Fruit fly (Drosophila melanogaster) whole organism, prepupa: ENCODE data around the gene HERC2.
A peak's percentile ranks its signal among the peaks of the same experiment; 100 is the strongest.
"Not testable (repeated sequence)": the region's sequence is repeated elsewhere in the genome, so short reads cannot be mapped to it uniquely, and the experiment has no call there.

Source experiments
- CG10631 ChIP-seq: fragments of 200-800 bp; sonication (Bioruptor generic); optimal IDR thresholded peaks from 2 replicates; lab custom pipeline; 2016; ENCODE audit warnings: missing biosample characterization, missing genetic modification characterization
- CG10669 ChIP-seq: fragments of 200-800 bp; sonication (Bioruptor generic); optimal IDR thresholded peaks from 3 replicates; lab custom pipeline; 2018; ENCODE audit warnings: missing biosample characterization, mild to moderate bottlenecking, missing genetic modification characterization, moderate library complexity
- CG11294 ChIP-seq: fragments of 200-800 bp; sonication (Bioruptor generic); IDR thresholded peaks from 2 replicates; pipeline ENCODE4 v1.3.6; 2022; ENCODE audit warnings: missing biosample characterization, missing genetic modification characterization
- CG11902 ChIP-seq: fragments of 200-800 bp; sonication (Bioruptor generic); optimal IDR thresholded peaks from 3 replicates; lab custom pipeline; 2016; ENCODE audit warnings: missing biosample characterization, missing genetic modification characterization
- CG1621 ChIP-seq: fragments of 200-800 bp; sonication (Bioruptor generic); optimal IDR thresholded peaks from 3 replicates; lab custom pipeline; 2018; ENCODE audit warnings: missing biosample characterization, mild to moderate bottlenecking, missing genetic modification characterization
- CG3032 ChIP-seq: fragments of 200-800 bp; optimal IDR thresholded peaks from 2 replicates; lab custom pipeline; 2019; ENCODE audit warnings: missing biosample characterization, mild to moderate bottlenecking, missing genetic modification characterization, moderate library complexity
- CG32006 ChIP-seq: fragments of 200-800 bp; sonication (Bioruptor generic); optimal IDR thresholded peaks from 3 replicates; lab custom pipeline; 2017; ENCODE audit warnings: missing biosample characterization, mild to moderate bottlenecking, missing genetic modification characterization
- CG34406 ChIP-seq: fragments of 200-800 bp; sonication (Bioruptor generic); optimal IDR thresholded peaks from 3 replicates; lab custom pipeline; 2016; ENCODE audit warnings: missing biosample characterization, missing genetic modification characterization
- CG4318 ChIP-seq: fragments of 200-800 bp; sonication (Bioruptor generic); optimal IDR thresholded peaks from 3 replicates; lab custom pipeline; 2017; ENCODE audit warnings: missing biosample characterization, mild to moderate bottlenecking, missing genetic modification characterization
- CG6276 ChIP-seq: fragments of 200-800 bp; sonication (Bioruptor generic); optimal IDR thresholded peaks from 2 replicates; lab custom pipeline; 2017; ENCODE audit warnings: missing biosample characterization, mild to moderate bottlenecking, missing genetic modification characterization
- CG6792 ChIP-seq: fragments of 200-800 bp; sonication (Bioruptor generic); optimal IDR thresholded peaks from 3 replicates; lab custom pipeline; 2016; ENCODE audit warnings: missing biosample characterization, missing genetic modification characterization
- CG6808 ChIP-seq: fragments of 200-800 bp; sonication (Bioruptor generic); optimal IDR thresholded peaks from 3 replicates; lab custom pipeline; 2017; ENCODE audit warnings: missing biosample characterization, missing genetic modification characterization, mild to moderate bottlenecking, moderate library complexity, missing genetic modification reagents
- CG7368 ChIP-seq: fragments of 200-800 bp; sonication (Bioruptor generic); optimal IDR thresholded peaks from 3 replicates; lab custom pipeline; 2016; ENCODE audit warnings: missing biosample characterization, missing genetic modification characterization
- CG8119 ChIP-seq: fragments of 200-800 bp; sonication (Bioruptor generic); IDR thresholded peaks from 3 replicates; pipeline ENCODE4 v1.3.6; 2022; ENCODE audit warnings: missing biosample characterization, missing genetic modification characterization
- CG9139 ChIP-seq: fragments of 200-800 bp; sonication (Bioruptor generic); optimal IDR thresholded peaks from 3 replicates; lab custom pipeline; 2017; ENCODE audit warnings: missing biosample characterization, mild to moderate bottlenecking, missing genetic modification characterization
- Eip75B ChIP-seq: fragments of 200-800 bp; sonication (Bioruptor generic); optimal IDR thresholded peaks from 3 replicates; lab custom pipeline; 2016; ENCODE audit warnings: missing biosample characterization, missing genetic modification characterization
- Eip78C ChIP-seq: fragments of 200-800 bp; sonication (Bioruptor generic); peaks from one replicate; lab custom pipeline; 2016; ENCODE audit warnings: missing biosample characterization, missing genetic modification characterization
- Hr38 ChIP-seq: sonication (Bioruptor generic); optimal IDR thresholded peaks from 2 replicates; lab custom pipeline; 2016; ENCODE audit warnings: missing biosample characterization, missing genetic modification characterization
- Hr4 ChIP-seq: fragments of 200-800 bp; sonication (Bioruptor generic); optimal IDR thresholded peaks from 3 replicates; lab custom pipeline; 2016; ENCODE audit warnings: missing biosample characterization, missing genetic modification characterization
- Met ChIP-seq: fragments of 200-800 bp; sonication (Bioruptor generic); optimal IDR thresholded peaks from 3 replicates; lab custom pipeline; 2016; ENCODE audit warnings: missing biosample characterization, missing genetic modification characterization
- Sox102F ChIP-seq: fragments of 200-800 bp; sonication (Bioruptor generic); optimal IDR thresholded peaks from 2 replicates; lab custom pipeline; 2016; ENCODE audit warnings: missing biosample characterization, mild to moderate bottlenecking, missing genetic modification characterization
- Sox15 ChIP-seq: fragments of 200-800 bp; sonication (Bioruptor generic); optimal IDR thresholded peaks from 3 replicates; lab custom pipeline; 2016; ENCODE audit warnings: missing biosample characterization, missing genetic modification characterization
- achi ChIP-seq: fragments of 200-800 bp; sonication (Bioruptor generic); optimal IDR thresholded peaks from 3 replicates; lab custom pipeline; 2016; ENCODE audit warnings: missing biosample characterization, missing genetic modification characterization
- acj6 ChIP-seq: fragments of 200-800 bp; sonication (Bioruptor generic); optimal IDR thresholded peaks from 3 replicates; lab custom pipeline; 2016; ENCODE audit warnings: missing biosample characterization, missing genetic modification characterization
- cyc ChIP-seq: fragments of 200-800 bp; sonication (Bioruptor generic); optimal IDR thresholded peaks from 3 replicates; lab custom pipeline; 2016; ENCODE audit warnings: missing biosample characterization, missing genetic modification characterization
- dsx ChIP-seq: fragments of 200-800 bp; optimal IDR thresholded peaks from 3 replicates; lab custom pipeline; 2019; ENCODE audit warnings: missing biosample characterization, mild to moderate bottlenecking, missing genetic modification characterization, moderate library complexity; ENCODE audit not compliant: poor library complexity, severe bottlenecking
- eg ChIP-seq: fragments of 200-800 bp; sonication (Bioruptor generic); IDR thresholded peaks from 3 replicates; pipeline ENCODE4 v1.3.6; 2022; ENCODE audit warnings: missing biosample characterization, missing genetic modification characterization
- esn ChIP-seq: fragments of 200-800 bp; sonication (Bioruptor generic); optimal IDR thresholded peaks from 2 replicates; lab custom pipeline; 2016; ENCODE audit warnings: missing biosample characterization, mild to moderate bottlenecking, missing genetic modification characterization, moderate library complexity
- fd59A ChIP-seq: fragments of 200-800 bp; sonication (Bioruptor generic); optimal IDR thresholded peaks from 2 replicates; lab custom pipeline; 2017; ENCODE audit warnings: missing biosample characterization, mild to moderate bottlenecking, missing genetic modification characterization, missing genetic modification reagents
- fd85E ChIP-seq: fragments of 200-800 bp; sonication (Bioruptor generic); optimal IDR thresholded peaks from 3 replicates; lab custom pipeline; 2016; ENCODE audit warnings: missing biosample characterization, missing genetic modification characterization
- net ChIP-seq: fragments of 200-800 bp; sonication (Bioruptor generic); optimal IDR thresholded peaks from 3 replicates; lab custom pipeline; 2016; ENCODE audit warnings: missing biosample characterization, missing genetic modification characterization
- pdm3 ChIP-seq: fragments of 200-800 bp; sonication (Bioruptor generic); optimal IDR thresholded peaks from 3 replicates; lab custom pipeline; 2016; ENCODE audit warnings: missing biosample characterization, missing genetic modification characterization
- salr ChIP-seq, 2 experiments: fragments of 200-800 bp; sonication (Bioruptor generic); optimal IDR thresholded peaks; 3 replicates each; lab custom pipeline; 2016 to 2018; ENCODE audit warnings: missing biosample characterization in 2 of 2, missing genetic modification characterization in 2 of 2, mild to moderate bottlenecking in 1 of 2
- spab ChIP-seq: fragments of 200-800 bp; sonication (Bioruptor generic); optimal IDR thresholded peaks from 2 replicates; lab custom pipeline; 2017; ENCODE audit warnings: missing biosample characterization, mild to moderate bottlenecking, missing genetic modification characterization, missing genetic modification reagents
- ss ChIP-seq, 2 experiments: fragments of 200-800 bp; sonication (Bioruptor generic); optimal IDR thresholded peaks; 2 replicates in 1 of 2; 3 replicates in 1 of 2; lab custom pipeline; 2017 to 2018; ENCODE audit warnings: mild to moderate bottlenecking in 2 of 2, missing biosample characterization in 2 of 2, missing genetic modification characterization in 2 of 2, moderate library complexity in 1 of 2
- topi ChIP-seq: fragments of 200-800 bp; sonication (Bioruptor generic); optimal IDR thresholded peaks from 3 replicates; lab custom pipeline; 2016; ENCODE audit warnings: missing biosample characterization, missing genetic modification characterization
- vri ChIP-seq: fragments of 200-800 bp; sonication (Bioruptor generic); optimal IDR thresholded peaks from 3 replicates; lab custom pipeline; 2016; ENCODE audit warnings: missing biosample characterization, mild to moderate bottlenecking, missing genetic modification characterization

HERC2 gene

DNA sequence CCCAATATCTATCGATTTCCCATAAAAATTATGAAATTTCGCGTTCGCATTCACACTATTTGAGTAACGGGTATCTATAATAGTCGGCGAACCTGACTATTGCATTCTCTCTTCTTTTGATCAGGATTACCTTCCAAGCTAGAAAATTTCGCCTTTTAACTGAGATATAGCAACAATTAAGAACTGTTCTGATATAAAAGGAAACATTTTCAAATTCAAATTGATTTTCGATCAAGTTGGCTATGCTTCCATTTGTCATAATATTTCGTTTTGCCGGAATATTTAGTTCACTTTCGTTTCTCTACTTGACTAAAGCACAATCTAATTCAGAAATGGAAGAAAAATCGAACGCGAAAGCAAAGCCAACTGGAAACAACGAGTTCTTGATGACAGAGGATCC lies 51.9 kb downstream of the HERC2 start, which contains the start of gene CG42578:
CG42578 (plus strand) TSS at position 301 of the 400 bp plus-strand sequence.
- TF ChIP-seq CG6808, CG34406, Sox102F (GFP tag; lab: Kevin White, UChicago): not testable (repeated sequence)

dm6 chrX:20447865-20448584 lies 53.8 kb downstream of the HERC2 start:
- no peak for TF ChIP-seq CG34406 (GFP tag; lab: Kevin White, UChicago)
- no peak for TF ChIP-seq Hr38 (GFP tag; lab: Kevin White, UChicago)
- no peak for TF ChIP-seq Eip75B (GFP tag; lab: Kevin White, UChicago)
- TF ChIP-seq net = no peak
- peak; percentile 54 for TF ChIP-seq CG32006 (GFP tag; lab: Kevin White, UChicago)
- TF ChIP-seq CG1621 (tag; lab: Kevin White, UChicago) = no peak
- no peak for TF ChIP-seq CG8119 (GFP tag; lab: Robert Waterston, UW)
- TF ChIP-seq Eip78C (GFP tag; lab: Kevin White, UChicago) = peak; percentile 26
- no peak for TF ChIP-seq cyc
- peak in 1 of 2 experiments; percentile 3 for TF ChIP-seq ss (GFP tag; optimal IDR thresholded peaks at IDR 0.05; lab: Kevin White, UChicago)
- TF ChIP-seq Hr4 = peak; percentile 8
- TF ChIP-seq Sox15 (GFP tag; lab: Kevin White, UChicago) = no peak
- no peak for TF ChIP-seq pdm3 (GFP tag; lab: Kevin White, UChicago)
- TF ChIP-seq CG10669 = peak; percentile 18
- no peak for TF ChIP-seq CG11294
- no peak for TF ChIP-seq CG3032 (tag; lab: Kevin White, UChicago)
- no peak for TF ChIP-seq Met (GFP tag; lab: Kevin White, UChicago)
- peak; percentile 0 for TF ChIP-seq topi (GFP tag; lab: Kevin White, UChicago)
- TF ChIP-seq Sox102F (GFP tag; lab: Kevin White, UChicago) = no peak
- TF ChIP-seq CG4318 (GFP tag; lab: Kevin White, UChicago) = peak; percentile 9
- TF ChIP-seq spab = no peak
- no peak for TF ChIP-seq CG6276 (GFP tag; lab: Kevin White, UChicago)
- no peak for TF ChIP-seq achi
- TF ChIP-seq CG6808 (GFP tag; lab: Kevin White, UChicago) = peak; percentile 18
- no peak for TF ChIP-seq dsx (GFP tag; lab: Kevin White, UChicago)

dm6 chrX:20448828-20449427 lies 54.7 kb downstream of the HERC2 start, which contains the start of gene tbc:
TSS of gene tbc (plus strand) at chrX:20449331.
- TF ChIP-seq CG11902 (GFP tag; lab: Kevin White, UChicago) (no peak), acj6 (GFP tag; lab: Kevin White, UChicago) (no peak), salr (GFP tag; optimal IDR thresholded peaks at IDR 0.05; lab: Kevin White, UChicago) (no peak), fd59A (no peak), CG1621 (tag; lab: Kevin White, UChicago) (no peak), CG34406 (GFP tag; lab: Kevin White, UChicago) (no peak), fd85E (no peak), eg (no peak), vri (GFP tag; lab: Kevin White, UChicago) (no peak), CG9139 (GFP tag; lab: Kevin White, UChicago) (no peak), esn (GFP tag; lab: Kevin White, UChicago) (no peak), Eip75B (GFP tag; lab: Kevin White, UChicago) (no peak), achi (no peak), Eip78C (GFP tag; lab: Kevin White, UChicago) (no peak), CG3032 (tag; lab: Kevin White, UChicago) (no peak), Hr4 (no peak), CG7368 (GFP tag; lab: Kevin White, UChicago) (no peak), CG6792 (GFP tag; lab: Kevin White, UChicago) (no peak), CG10631 (no peak)
